Worm (Caenorhabditis elegans) whole organism, L2 larva: ENCODE results near the gene cdc-25.3.

Experiments used
- C34F6.9 ChIP-seq: fragments of 150-350 bp; optimal IDR thresholded peaks from 2 replicates; lab custom pipeline; 2014; ENCODE audit warnings: missing biosample characterization, missing genetic modification characterization
- R02D3.7 ChIP-seq: fragments of 150-350 bp; optimal IDR thresholded peaks from 2 replicates; lab custom pipeline; 2014; ENCODE audit warnings: missing biosample characterization, missing genetic modification characterization
- Y55F3AM.14 ChIP-seq: fragments of 200-800 bp; sonication (Bioruptor generic); optimal IDR thresholded peaks from 2 replicates; lab custom pipeline; 2018; ENCODE audit warnings: mild to moderate bottlenecking, missing genetic modification characterization, missing compliant biosample characterization
- ZK546.5 ChIP-seq: sonication (generic microtip); optimal IDR thresholded peaks from 2 replicates; lab custom pipeline; 2017; ENCODE audit warnings: missing biosample characterization, missing genetic modification characterization
- ama-1 ChIP-seq: fragments of 150-350 bp; optimal IDR thresholded peaks from 2 replicates; lab custom pipeline; 2018; ENCODE audit warnings: inconsistent platforms
- ceh-16 ChIP-seq: fragments of 150-350 bp; optimal IDR thresholded peaks from 2 replicates; lab custom pipeline; 2014; ENCODE audit warnings: missing biosample characterization, missing genetic modification characterization
- ceh-82 ChIP-seq: fragments of 150-350 bp; optimal IDR thresholded peaks from 2 replicates; lab custom pipeline; 2014; ENCODE audit warnings: missing biosample characterization, missing genetic modification characterization
- crh-2 ChIP-seq: sonication (generic microtip); optimal IDR thresholded peaks from 2 replicates; lab custom pipeline; 2017; ENCODE audit warnings: missing biosample characterization, missing genetic modification characterization
- egl-27 ChIP-seq: sonication (generic microtip); optimal IDR thresholded peaks from 3 replicates; lab custom pipeline; 2017; ENCODE audit warnings: missing biosample characterization, missing genetic modification reagents, missing genetic modification characterization
- elt-1 ChIP-seq: fragments of 150-350 bp; optimal IDR thresholded peaks from 2 replicates; lab custom pipeline; 2014; ENCODE audit warnings: missing biosample characterization, missing genetic modification characterization
- elt-3 ChIP-seq: sonication (generic microtip); optimal IDR thresholded peaks from 2 replicates; lab custom pipeline; 2017; ENCODE audit warnings: missing biosample characterization, missing genetic modification characterization
- fos-1 ChIP-seq: fragments of 150-350 bp; optimal IDR thresholded peaks from 2 replicates; lab custom pipeline; 2014; ENCODE audit warnings: missing biosample characterization, missing genetic modification characterization
- gmeb-1 ChIP-seq: fragments of 150-350 bp; optimal IDR thresholded peaks from 2 replicates; lab custom pipeline; 2014; ENCODE audit warnings: missing biosample characterization, missing genetic modification characterization
- lin-13 ChIP-seq: fragments of 150-350 bp; optimal IDR thresholded peaks from 2 replicates; lab custom pipeline; 2014; ENCODE audit warnings: missing biosample characterization, missing genetic modification reagents, missing genetic modification characterization
- lin-39 ChIP-seq: fragments of 150-350 bp; optimal IDR thresholded peaks from 2 replicates; lab custom pipeline; 2014; ENCODE audit warnings: missing biosample characterization, missing genetic modification reagents, missing genetic modification characterization
- lsy-2 ChIP-seq, 2 experiments: fragments of 150-350 bp in 1 of 2; sonication (generic microtip) in 1 of 2; optimal IDR thresholded peaks; 2 replicates each; lab custom pipeline; 2014 to 2017; ENCODE audit warnings: missing biosample characterization in 2 of 2, missing genetic modification characterization in 2 of 2
- mbf-1 ChIP-seq: sonication (generic microtip); optimal IDR thresholded peaks from 2 replicates; lab custom pipeline; 2017; ENCODE audit warnings: missing biosample characterization, missing genetic modification characterization
- nhr-10 ChIP-seq: sonication (generic microtip); optimal IDR thresholded peaks from 2 replicates; lab custom pipeline; 2017; ENCODE audit warnings: missing biosample characterization, missing genetic modification characterization
- nhr-11 ChIP-seq: fragments of 150-350 bp; optimal IDR thresholded peaks from 2 replicates; lab custom pipeline; 2014; ENCODE audit warnings: missing biosample characterization, missing genetic modification characterization
- nhr-12 ChIP-seq: fragments of 150-350 bp; optimal IDR thresholded peaks from 2 replicates; lab custom pipeline; 2014; ENCODE audit warnings: missing biosample characterization, missing genetic modification characterization
- nhr-23 ChIP-seq: fragments of 150-350 bp; optimal IDR thresholded peaks from 2 replicates; lab custom pipeline; 2014; ENCODE audit warnings: missing biosample characterization, missing genetic modification reagents, missing genetic modification characterization
- nhr-237 ChIP-seq: fragments of 150-350 bp; optimal IDR thresholded peaks from 2 replicates; lab custom pipeline; 2014; ENCODE audit warnings: missing biosample characterization, missing genetic modification characterization
- nhr-25 ChIP-seq: fragments of 150-350 bp; sonication (generic microtip); optimal IDR thresholded peaks from 3 replicates; lab custom pipeline; 2014; ENCODE audit warnings: missing biosample characterization, missing genetic modification characterization
- nhr-6 ChIP-seq: fragments of 150-350 bp; optimal IDR thresholded peaks from 2 replicates; lab custom pipeline; 2014; ENCODE audit warnings: missing biosample characterization, missing genetic modification characterization
- nhr-77 ChIP-seq: fragments of 150-350 bp; optimal IDR thresholded peaks from 2 replicates; lab custom pipeline; 2014; ENCODE audit warnings: missing biosample characterization, missing genetic modification characterization
- sem-4 ChIP-seq: fragments of 150-350 bp; optimal IDR thresholded peaks from 2 replicates; lab custom pipeline; 2014; ENCODE audit warnings: missing biosample characterization, missing genetic modification reagents, missing genetic modification characterization
- skn-1 ChIP-seq: sonication (generic microtip); optimal IDR thresholded peaks from 2 replicates; lab custom pipeline; 2017; ENCODE audit warnings: missing biosample characterization, missing genetic modification characterization
- sma-3 ChIP-seq: sonication (generic microtip); optimal IDR thresholded peaks from 2 replicates; lab custom pipeline; 2016; ENCODE audit warnings: missing genetic modification reagents, missing genetic modification characterization, missing compliant biosample characterization
- sma-9 ChIP-seq, 2 experiments: fragments of 150-350 bp in 1 of 2; sonication (generic microtip) in 1 of 2; optimal IDR thresholded peaks; 2 replicates each; lab custom pipeline; 2014 to 2016; ENCODE audit warnings: missing genetic modification characterization in 2 of 2, mild to moderate bottlenecking in 1 of 2, missing biosample characterization in 1 of 2, missing compliant biosample characterization in 1 of 2, missing genetic modification reagents in 1 of 2, moderate library complexity in 1 of 2
- snpc-4 ChIP-seq: fragments of 150-350 bp; optimal IDR thresholded peaks from 2 replicates; lab custom pipeline; 2014; ENCODE audit warnings: missing biosample characterization, missing genetic modification characterization
- unc-39 ChIP-seq: fragments of 150-350 bp; optimal IDR thresholded peaks from 2 replicates; lab custom pipeline; 2014; ENCODE audit warnings: missing biosample characterization, missing genetic modification characterization
- unc-55 ChIP-seq: fragments of 150-350 bp; sonication (generic microtip); optimal IDR thresholded peaks from 3 replicates; lab custom pipeline; 2014; ENCODE audit warnings: missing biosample characterization, missing genetic modification reagents, missing genetic modification characterization
- unc-62 ChIP-seq: fragments of 150-350 bp; optimal IDR thresholded peaks from 2 replicates; lab custom pipeline; 2014; ENCODE audit warnings: missing biosample characterization, missing genetic modification reagents, missing genetic modification characterization
- ztf-1 ChIP-seq: fragments of 200-800 bp; sonication (Bioruptor generic); conservative IDR thresholded peaks from 2 replicates; pipeline ENCODE4 v1.3.6; 2022; ENCODE audit warnings: missing genetic modification characterization, missing compliant biosample characterization

cdc-25.3 gene

DNA sequence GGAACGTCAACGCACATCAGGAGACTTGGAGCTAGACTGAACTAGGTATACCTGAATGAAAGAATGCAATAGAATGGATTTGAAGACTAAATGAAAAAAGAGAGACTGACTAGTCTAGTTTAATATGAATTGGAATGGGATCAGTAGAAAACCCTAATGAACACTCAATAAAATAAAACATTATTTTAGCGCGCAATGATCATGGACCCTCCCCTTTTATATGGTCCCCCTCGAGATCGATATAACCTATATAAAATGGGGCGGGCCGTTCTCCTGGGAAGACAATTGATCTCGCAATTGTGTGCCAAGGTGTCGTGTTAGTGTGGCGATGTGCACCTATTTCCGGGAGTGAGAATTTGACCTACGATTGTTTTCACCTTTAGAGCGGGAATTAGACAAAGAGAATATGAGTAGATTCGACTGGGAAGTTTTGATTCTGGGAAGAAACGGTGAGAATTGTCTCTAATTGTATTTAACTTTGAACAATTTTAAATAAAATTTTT lies at the start of gene cdc-25.3:
cdc-25.3 (minus strand) TSS at position 51 of the 503 bp plus-strand sequence.
- TF ChIP-seq skn-1 (no peak), nhr-237 (tag; lab: Kevin White, UChicago) (no peak)

DNA sequence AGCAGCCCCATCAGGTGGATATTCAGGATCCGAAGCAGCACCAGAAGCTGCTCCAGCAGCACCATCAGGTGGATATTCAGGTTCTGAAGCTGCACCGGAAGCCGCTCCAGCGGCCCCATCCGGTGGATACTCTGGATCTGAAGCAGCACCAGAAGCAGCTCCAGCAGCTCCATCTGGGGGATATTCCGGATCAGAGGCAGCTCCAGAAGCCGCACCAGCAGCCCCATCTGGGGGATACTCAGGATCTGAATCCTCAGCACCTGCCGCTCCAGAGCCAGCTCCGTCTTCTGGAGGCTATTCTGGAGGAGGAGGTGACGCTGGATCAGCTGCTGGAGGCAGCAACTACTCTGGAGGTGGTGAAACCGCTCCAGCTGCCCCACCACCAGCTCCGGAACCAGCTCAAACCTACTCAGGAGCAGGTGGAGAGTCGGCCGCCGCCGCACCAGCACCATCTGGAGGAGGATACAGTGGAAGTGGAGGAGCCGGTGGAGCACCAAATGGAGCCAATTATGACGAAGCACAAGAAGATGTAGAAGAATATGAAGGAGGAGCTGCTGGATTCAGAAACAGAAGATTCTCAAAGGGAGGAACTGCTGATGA lies 47.1 kb upstream of the cdc-25.3 start:
- TF ChIP-seq crh-2 (tag; lab: Kevin White, UChicago): no peak
- no peak for TF ChIP-seq ceh-16
- no peak for TF ChIP-seq ceh-82
- no peak for TF ChIP-seq unc-39 (tag; lab: Kevin White, UChicago)
- TF ChIP-seq elt-3 (tag; lab: Kevin White, UChicago): no peak
- TF ChIP-seq nhr-77 (tag; lab: Kevin White, UChicago): no peak
- TF ChIP-seq unc-55 (GFP tag; lab: Kevin White, UChicago): no peak
- TF ChIP-seq ztf-1 (GFP tag; lab: Robert Waterston, UW): no peak
- no peak for TF ChIP-seq sem-4 (tag; lab: Kevin White, UChicago)
- no peak for TF ChIP-seq nhr-25
- TF ChIP-seq gmeb-1 (tag; lab: Kevin White, UChicago): no peak
- TF ChIP-seq elt-1 (tag; lab: Kevin White, UChicago): no peak
- no peak for TF ChIP-seq nhr-23 (tag; lab: Kevin White, UChicago)
- no peak for TF ChIP-seq egl-27 (tag; lab: Kevin White, UChicago)
- TF ChIP-seq, all 48 proteins: peak for 0

DNA sequence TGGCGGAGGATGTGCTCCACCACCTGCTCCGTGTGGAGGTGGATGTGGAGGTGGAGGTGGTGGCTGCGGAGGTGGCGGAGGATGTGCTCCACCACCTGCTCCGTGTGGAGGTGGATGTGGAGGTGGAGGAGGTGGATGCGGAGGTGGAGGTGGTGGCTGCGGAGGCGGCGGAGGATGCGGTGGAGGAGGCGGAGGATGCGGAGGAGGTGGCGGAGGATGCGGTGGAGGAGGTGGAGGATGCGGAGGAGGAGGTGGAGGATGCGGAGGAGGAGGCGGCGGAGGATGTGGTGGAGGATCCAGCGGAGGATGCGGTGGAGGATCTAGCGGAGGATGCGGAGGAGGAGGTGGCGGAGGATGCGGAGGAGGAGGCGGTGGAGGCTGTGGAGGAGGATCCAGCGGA lies 44.7 kb upstream of the cdc-25.3 start:
- TF ChIP-seq elt-1 (tag; lab: Kevin White, UChicago) (no peak), nhr-237 (tag; lab: Kevin White, UChicago) (no peak), C34F6.9 (tag; lab: Kevin White, UChicago) (no peak), snpc-4 (no peak), sma-3 (no peak), ama-1 (no peak), Y55F3AM.14 (GFP tag; lab: Kevin White, UChicago) (no peak), nhr-10 (tag; lab: Kevin White, UChicago) (no peak), elt-3 (tag; lab: Kevin White, UChicago) (no peak), nhr-77 (tag; lab: Kevin White, UChicago) (no peak), nhr-25 (no peak), unc-55 (GFP tag; lab: Kevin White, UChicago) (no peak), nhr-12 (tag; lab: Kevin White, UChicago) (no peak), sma-9 (GFP tag; optimal IDR thresholded peaks at IDR 0.05; lab: Kevin White, UChicago) (no peak), sma-9 (tag; optimal IDR thresholded peaks at IDR 0.05; lab: Kevin White, UChicago) (no peak), mbf-1 (tag; lab: Kevin White, UChicago) (no peak), lin-39 (no peak), lsy-2 (tag; optimal IDR thresholded peaks at IDR 0.05; lab: Kevin White, UChicago) (no peak)

DNA sequence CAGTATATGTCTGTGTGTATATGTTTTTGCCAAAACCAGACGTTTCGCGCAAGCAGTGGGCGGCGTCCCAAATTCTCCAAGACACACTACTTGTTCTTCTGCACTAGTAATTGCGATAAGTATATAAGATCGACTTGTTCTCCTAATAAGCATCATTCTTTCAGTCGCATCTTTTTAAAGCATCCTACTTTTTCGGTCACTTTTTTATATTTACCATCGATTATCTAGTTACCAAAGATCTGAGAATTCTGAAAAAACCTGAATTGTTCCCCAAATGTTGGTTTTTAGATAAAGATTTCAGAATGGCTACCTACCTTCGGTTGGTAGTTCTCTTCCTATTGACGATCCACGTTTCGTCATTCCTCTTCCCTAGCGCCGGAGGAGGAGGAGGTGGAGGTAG lies 44.3 kb upstream of the cdc-25.3 start, which contains the start of gene grl-25:
grl-25 (plus strand) TSS at position 301 of the 400 bp plus-strand sequence.
- TF ChIP-seq fos-1 (tag; lab: Kevin White, UChicago) (no peak), sma-3 (no peak), nhr-6 (no peak), ceh-82 (no peak), unc-62 (GFP tag; lab: Kevin White, UChicago) (no peak), lin-39 (no peak), mbf-1 (tag; lab: Kevin White, UChicago) (no peak), ZK546.5 (tag; lab: Kevin White, UChicago) (no peak), nhr-10 (tag; lab: Kevin White, UChicago) (no peak), lsy-2 (tag; optimal IDR thresholded peaks at IDR 0.05; lab: Kevin White, UChicago) (no peak), R02D3.7 (tag; lab: Kevin White, UChicago) (no peak), unc-55 (GFP tag; lab: Kevin White, UChicago) (no peak), ama-1 (no peak), nhr-11 (no peak)

DNA sequence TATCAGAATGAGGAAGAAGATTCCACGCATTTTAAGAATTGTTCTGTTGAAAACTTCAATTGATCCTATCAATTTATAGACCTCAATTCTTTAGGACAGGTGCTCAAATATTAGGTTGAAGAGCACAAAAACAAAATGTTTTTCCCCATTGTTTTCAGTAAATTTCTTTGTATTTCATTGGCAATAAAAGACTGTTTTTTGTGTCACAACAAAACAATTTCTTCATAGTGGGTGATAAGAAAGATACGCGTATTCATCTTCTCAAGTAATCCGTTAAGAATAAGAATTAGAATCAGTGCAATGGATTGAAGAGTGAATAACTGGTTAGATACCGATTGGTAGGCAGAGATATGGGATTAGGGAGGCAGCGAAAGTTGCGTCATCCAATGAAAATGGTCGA lies 42.9 kb upstream of the cdc-25.3 start, which contains the start of gene ZK643.6:
ZK643.6 (minus strand) TSS at position 101 of the 400 bp plus-strand sequence.
- TF ChIP-seq R02D3.7 (tag; lab: Kevin White, UChicago) (no peak), crh-2 (tag; lab: Kevin White, UChicago) (no peak), ceh-82 (no peak), lin-13 (no peak)
